Worm (Caenorhabditis elegans): Measurements from ENCODE around the gene Y11D7A.19.

Y11D7A.19 gene

ce11 chrIV:9216437-9216836, 49.9 kb downstream of the Y11D7A.19 start (continued):
- 0 out of 2 replicates have a peak, but pooled peaks have one; percentile 12 for TF ChIP-seq isw-1 (GFP tag; IDR thresholded peaks at IDR 0.05)
- TF ChIP-seq nhr-12 (tag; optimal IDR thresholded peaks at IDR 0.05) = no peak
- peak; percentile 60 for TF ChIP-seq mep-1 (tag; optimal IDR thresholded peaks at IDR 0.05)
- TF ChIP-seq C16A3.4 (tag; optimal IDR thresholded peaks at IDR 0.05) = no peak
- TF ChIP-seq tbx-2 (tag; optimal IDR thresholded peaks at IDR 0.05) = peak; percentile 56
- no peak for TF ChIP-seq ama-1 (optimal IDR thresholded peaks at IDR 0.05)
- TF ChIP-seq fos-1 (tag; optimal IDR thresholded peaks at IDR 0.05) = no peak
- peak; percentile 10 to 35 for TF ChIP-seq lsy-2 (tag; optimal IDR thresholded peaks at IDR 0.05)
- peak; percentile 38 for TF ChIP-seq fkh-10 (GFP tag; optimal IDR thresholded peaks at IDR 0.05)
- TF ChIP-seq dsc-1 (tag; optimal IDR thresholded peaks at IDR 0.05) = no peak
- TF ChIP-seq grh-1 (GFP tag; IDR thresholded peaks at IDR 0.05) = no peak
- TF ChIP-seq lin-35 (GFP tag; optimal IDR thresholded peaks at IDR 0.05) = peak in 1 of 2 experiments; percentile 51
- no peak for TF ChIP-seq alr-1 (tag; optimal IDR thresholded peaks at IDR 0.05; ENCODE audit: borderline replicate concordance)
- TF ChIP-seq nhr-19 (GFP tag; conservative IDR thresholded peaks at IDR 0.05) = no peak
- peak in 1 of 2 experiments; percentile 59 for TF ChIP-seq mdl-1 (tag; optimal IDR thresholded peaks at IDR 0.05)
- TF ChIP-seq unc-62 (GFP tag; optimal IDR thresholded peaks at IDR 0.05) = no peak
- TF ChIP-seq efl-1 (optimal IDR thresholded peaks at IDR 0.05) = peak; percentile 55 to 62
- TF ChIP-seq efl-1 (GFP tag; optimal IDR thresholded peaks at IDR 0.05 in 1 of 2) = peak in 1 of 2 experiments; percentile 42
- TF ChIP-seq pqm-1 (tag; optimal IDR thresholded peaks at IDR 0.05) = no peak
- TF ChIP-seq F16B12.6 (tag; optimal IDR thresholded peaks at IDR 0.05) = no peak
- peak; percentile 55 for TF ChIP-seq swsn-7 (tag; optimal IDR thresholded peaks at IDR 0.05)
- no peak for TF ChIP-seq mef-2 (tag; optimal IDR thresholded peaks at IDR 0.05)
- TF ChIP-seq pax-3 (tag; optimal IDR thresholded peaks at IDR 0.05) = no peak
- peak; percentile 19 for TF ChIP-seq egl-13 (tag; optimal IDR thresholded peaks at IDR 0.05)
- TF ChIP-seq ceh-88 (GFP tag; IDR thresholded peaks at IDR 0.05) = no peak
- no peak for TF ChIP-seq elt-2 (tag; optimal IDR thresholded peaks at IDR 0.05)
- TF ChIP-seq nhr-47 (tag; optimal IDR thresholded peaks at IDR 0.05) = peak; percentile 46
- TF ChIP-seq dpl-1 (GFP tag; optimal IDR thresholded peaks at IDR 0.05) = peak; percentile 5 to 22 (median 17)
- TF ChIP-seq nhr-28 (tag; optimal IDR thresholded peaks at IDR 0.05) = no peak
- TF ChIP-seq aly-2 (tag; optimal IDR thresholded peaks at IDR 0.05) = no peak
- no peak for TF ChIP-seq hlh-17 (GFP tag; optimal IDR thresholded peaks at IDR 0.05; ENCODE audit: borderline replicate concordance)
- TF ChIP-seq C34B4.2 (tag; optimal IDR thresholded peaks at IDR 0.05) = no peak
- TF ChIP-seq aha-1 (tag; optimal IDR thresholded peaks at IDR 0.05) = no peak
- TF ChIP-seq ztf-4 (tag; optimal IDR thresholded peaks at IDR 0.05) = no peak
- TF ChIP-seq ets-5 (GFP tag; IDR thresholded peaks at IDR 0.05) = no peak
- TF ChIP-seq snpc-4 (tag; optimal IDR thresholded peaks at IDR 0.05) = no peak
- TF ChIP-seq nhr-77 (tag; optimal IDR thresholded peaks at IDR 0.05) = no peak
- TF ChIP-seq skn-1 (tag; optimal IDR thresholded peaks at IDR 0.05) = peak; percentile 26
- no peak for TF ChIP-seq unc-98 (GFP tag; IDR thresholded peaks at IDR 0.05)
- no peak for TF ChIP-seq ces-1 (GFP tag; optimal IDR thresholded peaks at IDR 0.05)
- TF ChIP-seq lin-13 (GFP tag; optimal IDR thresholded peaks at IDR 0.05) = no peak
- no peak for TF ChIP-seq tlp-1 (tag; optimal IDR thresholded peaks at IDR 0.05)
- no peak for TF ChIP-seq sptf-1 (tag; optimal IDR thresholded peaks at IDR 0.05)
- TF ChIP-seq zag-1 (tag; optimal IDR thresholded peaks at IDR 0.05) = no peak
- TF ChIP-seq fkh-8 (tag; optimal IDR thresholded peaks at IDR 0.05) = peak; percentile 50
- no peak for TF ChIP-seq sup-37 (GFP tag; optimal IDR thresholded peaks at IDR 0.05)
- TF ChIP-seq vab-15 (tag; optimal IDR thresholded peaks at IDR 0.05) = no peak
- no peak for TF ChIP-seq C04F5.9 (tag; optimal IDR thresholded peaks at IDR 0.05)
- no peak for TF ChIP-seq jun-1 (tag; optimal IDR thresholded peaks at IDR 0.05)
- TF ChIP-seq nhr-11 (tag; optimal IDR thresholded peaks at IDR 0.05) = no peak
- no peak for TF ChIP-seq ceh-63 (GFP tag; optimal IDR thresholded peaks at IDR 0.05)
- peak; percentile 36 for TF ChIP-seq rnt-1 (tag; optimal IDR thresholded peaks at IDR 0.05)
- TF ChIP-seq snu-23 (GFP tag; optimal IDR thresholded peaks at IDR 0.05) = peak; percentile 58
- peak; percentile 40; the same call in 1 of the 2 replicates for TF ChIP-seq mab-9 (GFP tag; IDR thresholded peaks at IDR 0.05)
- TF ChIP-seq fkh-4 (tag; optimal IDR thresholded peaks at IDR 0.05; ENCODE audit: borderline replicate concordance) = no peak
